Worm (Caenorhabditis elegans) whole organism, L3 larva: Measurements from ENCODE around the gene dpy-1.

Experiments used
- nhr-23 ChIP-seq: fragments of 150-350 bp; optimal IDR thresholded peaks from 2 replicates; lab custom pipeline; 2014; ENCODE audit warnings: missing biosample characterization, missing genetic modification reagents, missing genetic modification characterization
- nhr-67 ChIP-seq: fragments of 150-350 bp; optimal IDR thresholded peaks from 2 replicates; lab custom pipeline; 2014; ENCODE audit warnings: missing biosample characterization, missing genetic modification characterization
- unc-39 ChIP-seq: sonication (generic microtip); optimal IDR thresholded peaks from 4 replicates; lab custom pipeline; 2017; ENCODE audit warnings: missing biosample characterization, missing genetic modification characterization

DNA sequence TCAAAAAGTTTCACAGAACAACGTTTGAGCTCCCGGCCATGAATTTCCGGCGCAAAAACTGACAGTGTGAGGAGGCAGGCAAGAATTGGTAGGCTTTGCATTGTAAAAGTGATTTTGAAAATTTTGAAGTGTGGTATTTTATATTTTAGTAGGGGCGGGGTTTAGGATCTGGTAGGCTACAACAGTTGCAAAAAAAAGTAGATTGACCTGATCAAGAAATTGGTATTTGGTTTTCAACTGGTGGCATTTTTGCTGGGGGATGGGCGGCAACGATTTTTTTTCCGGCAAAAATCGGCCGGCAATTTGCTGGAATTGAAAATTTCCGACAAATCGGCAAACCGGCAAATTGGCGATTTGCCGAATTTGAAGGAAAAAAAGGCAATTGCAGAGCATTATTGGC, 13.1 kb upstream of the dpy-1 start, which contains the start of gene ins-16:
- TF ChIP-seq unc-39, result no peak
- TF ChIP-seq nhr-23 (tag; lab: Kevin White, UChicago), result no peak
- no peak for TF ChIP-seq nhr-67 (tag; lab: Kevin White, UChicago)
